Worm (Caenorhabditis elegans) whole organism, L3 larva: ENCODE measurements around the gene srh-171.

Source experiments
- R02D3.7 ChIP-seq: fragments of 150-350 bp; optimal IDR thresholded peaks from 2 replicates; lab custom pipeline; 2014; ENCODE audit warnings: missing biosample characterization, missing genetic modification characterization
- ZK546.5 ChIP-seq: sonication (generic microtip); optimal IDR thresholded peaks from 2 replicates; lab custom pipeline; 2017; ENCODE audit warnings: missing biosample characterization, missing genetic modification characterization
- aly-2 ChIP-seq: fragments of 150-350 bp; optimal IDR thresholded peaks from 2 replicates; lab custom pipeline; 2014; ENCODE audit warnings: missing biosample characterization, missing genetic modification characterization
- ama-1 ChIP-seq: fragments of 150-350 bp; optimal IDR thresholded peaks from 2 replicates; lab custom pipeline; 2018
- ceh-16 ChIP-seq: sonication (generic microtip); optimal IDR thresholded peaks from 2 replicates; lab custom pipeline; 2017; ENCODE audit warnings: missing biosample characterization, missing genetic modification characterization
- ceh-28 ChIP-seq: fragments of 150-350 bp; optimal IDR thresholded peaks from 2 replicates; lab custom pipeline; 2014; ENCODE audit warnings: missing biosample characterization, missing genetic modification reagents, missing genetic modification characterization
- ceh-82 ChIP-seq: fragments of 150-350 bp; optimal IDR thresholded peaks from 2 replicates; lab custom pipeline; 2014; ENCODE audit warnings: missing biosample characterization, missing genetic modification characterization
- ceh-9 ChIP-seq: sonication (generic microtip); optimal IDR thresholded peaks from 2 replicates; lab custom pipeline; 2018; ENCODE audit warnings: missing biosample characterization, missing genetic modification characterization
- daf-12 ChIP-seq: fragments of 150-350 bp; optimal IDR thresholded peaks from 2 replicates; lab custom pipeline; 2014; ENCODE audit warnings: missing biosample characterization, missing genetic modification reagents, missing genetic modification characterization
- egl-27 ChIP-seq: sonication (generic microtip); optimal IDR thresholded peaks from 4 replicates; lab custom pipeline; 2017; ENCODE audit warnings: missing biosample characterization, missing genetic modification reagents, missing genetic modification characterization
- egl-5 ChIP-seq: fragments of 150-350 bp; optimal IDR thresholded peaks from 2 replicates; lab custom pipeline; 2017; ENCODE audit warnings: missing biosample characterization, missing genetic modification reagents, missing genetic modification characterization, inconsistent platforms
- elt-1 ChIP-seq: fragments of 150-350 bp; optimal IDR thresholded peaks from 2 replicates; lab custom pipeline; 2014; ENCODE audit warnings: missing biosample characterization, missing genetic modification characterization
- elt-2 ChIP-seq: sonication (generic microtip); optimal IDR thresholded peaks from 2 replicates; lab custom pipeline; 2016; ENCODE audit warnings: missing genetic modification reagents, mild to moderate bottlenecking, missing genetic modification characterization, missing compliant biosample characterization
- elt-3 ChIP-seq, 3 experiments: fragments of 150-350 bp in 1 of 3; sonication (generic microtip) in 2 of 3; optimal IDR thresholded peaks; 2 replicates in 2 of 3; 4 replicates in 1 of 3; lab custom pipeline; 2014 to 2017; ENCODE audit warnings: missing biosample characterization in 3 of 3, missing genetic modification characterization in 3 of 3
- eor-1 ChIP-seq, 2 experiments: fragments of 150-350 bp; optimal IDR thresholded peaks; 2 replicates each; lab custom pipeline; 2014 to 2018; ENCODE audit warnings: missing biosample characterization in 2 of 2, missing genetic modification characterization in 2 of 2
- fkh-10 ChIP-seq: sonication (generic microtip); optimal IDR thresholded peaks from 2 replicates; lab custom pipeline; 2017; ENCODE audit warnings: missing biosample characterization, missing genetic modification reagents, missing genetic modification characterization
- fkh-2 ChIP-seq: fragments of 150-350 bp; optimal IDR thresholded peaks from 2 replicates; lab custom pipeline; 2014; ENCODE audit warnings: missing biosample characterization, missing genetic modification reagents, missing genetic modification characterization
- fos-1 ChIP-seq: fragments of 150-350 bp; optimal IDR thresholded peaks from 2 replicates; lab custom pipeline; 2014; ENCODE audit warnings: missing biosample characterization, missing genetic modification characterization
- hmg-11 ChIP-seq: sonication (generic microtip); optimal IDR thresholded peaks from 2 replicates; lab custom pipeline; 2016; ENCODE audit warnings: missing genetic modification characterization, missing compliant biosample characterization
- jun-1 ChIP-seq: fragments of 150-350 bp; optimal IDR thresholded peaks from 2 replicates; lab custom pipeline; 2014; ENCODE audit warnings: missing biosample characterization, missing genetic modification reagents, missing genetic modification characterization
- lin-15B ChIP-seq: fragments of 150-350 bp; optimal IDR thresholded peaks from 2 replicates; lab custom pipeline; 2014; ENCODE audit warnings: missing biosample characterization, missing genetic modification characterization
- lin-39 ChIP-seq: fragments of 150-350 bp; optimal IDR thresholded peaks from 2 replicates; lab custom pipeline; 2018; ENCODE audit warnings: missing biosample characterization, missing genetic modification reagents, missing genetic modification characterization
- lsy-12 ChIP-seq: sonication (generic microtip); optimal IDR thresholded peaks from 2 replicates; lab custom pipeline; 2016; ENCODE audit warnings: mild to moderate bottlenecking, missing genetic modification characterization, missing compliant biosample characterization
- mdl-1 ChIP-seq: fragments of 150-350 bp; optimal IDR thresholded peaks from 2 replicates; lab custom pipeline; 2014; ENCODE audit warnings: missing biosample characterization, missing genetic modification characterization
- mml-1 ChIP-seq: fragments of 150-350 bp; sonication (generic microtip); optimal IDR thresholded peaks from 3 replicates; lab custom pipeline; 2014; ENCODE audit warnings: missing biosample characterization, missing genetic modification characterization
- nfya-1 ChIP-seq: sonication (generic microtip); optimal IDR thresholded peaks from 2 replicates; lab custom pipeline; 2017; ENCODE audit warnings: missing genetic modification characterization, mild to moderate bottlenecking, missing compliant biosample characterization, antibody characterized with exemption, moderate library complexity; ENCODE audit not compliant: insufficient read depth
- nhr-11 ChIP-seq: fragments of 150-350 bp; optimal IDR thresholded peaks from 2 replicates; lab custom pipeline; 2014; ENCODE audit warnings: missing biosample characterization, missing genetic modification characterization
- nhr-12 ChIP-seq: fragments of 150-350 bp; optimal IDR thresholded peaks from 2 replicates; lab custom pipeline; 2014; ENCODE audit warnings: missing biosample characterization, missing genetic modification characterization
- nhr-23 ChIP-seq: fragments of 150-350 bp; optimal IDR thresholded peaks from 2 replicates; lab custom pipeline; 2014; ENCODE audit warnings: missing biosample characterization, missing genetic modification reagents, missing genetic modification characterization
- nhr-237 ChIP-seq: fragments of 150-350 bp; optimal IDR thresholded peaks from 2 replicates; lab custom pipeline; 2014; ENCODE audit warnings: missing biosample characterization, missing genetic modification characterization
- nhr-25 ChIP-seq: sonication (generic microtip); optimal IDR thresholded peaks from 2 replicates; lab custom pipeline; 2017; ENCODE audit warnings: missing biosample characterization, missing genetic modification characterization
- nhr-28 ChIP-seq: fragments of 150-350 bp; optimal IDR thresholded peaks from 2 replicates; lab custom pipeline; 2014; ENCODE audit warnings: missing biosample characterization, missing genetic modification characterization
- nhr-43 ChIP-seq: sonication (generic microtip); optimal IDR thresholded peaks from 2 replicates; lab custom pipeline; 2016; ENCODE audit warnings: mild to moderate bottlenecking, missing genetic modification characterization, missing compliant biosample characterization; ENCODE audit not compliant: poor library complexity, severe bottlenecking
- nhr-67 ChIP-seq: fragments of 150-350 bp; optimal IDR thresholded peaks from 2 replicates; lab custom pipeline; 2014; ENCODE audit warnings: missing biosample characterization, missing genetic modification characterization
- nhr-76 ChIP-seq: fragments of 150-350 bp; sonication (generic microtip); optimal IDR thresholded peaks from 5 replicates; lab custom pipeline; 2014; ENCODE audit warnings: missing biosample characterization, missing genetic modification characterization
- nhr-77 ChIP-seq: fragments of 150-350 bp; optimal IDR thresholded peaks from 2 replicates; lab custom pipeline; 2014; ENCODE audit warnings: missing biosample characterization, missing genetic modification characterization
- pha-4 ChIP-seq: fragments of 150-350 bp; optimal IDR thresholded peaks from 2 replicates; lab custom pipeline; 2014; ENCODE audit warnings: missing biosample characterization, missing genetic modification reagents, missing genetic modification characterization
- pqm-1 ChIP-seq: fragments of 150-350 bp; optimal IDR thresholded peaks from 2 replicates; lab custom pipeline; 2017; ENCODE audit warnings: missing biosample characterization, missing genetic modification characterization, inconsistent platforms
- sea-2 ChIP-seq: fragments of 150-350 bp; sonication (generic microtip); optimal IDR thresholded peaks from 4 replicates; lab custom pipeline; 2014; ENCODE audit warnings: missing biosample characterization, missing genetic modification reagents, missing genetic modification characterization
- skn-1 ChIP-seq: fragments of 150-350 bp; optimal IDR thresholded peaks from 2 replicates; lab custom pipeline; 2014; ENCODE audit warnings: missing biosample characterization, missing genetic modification characterization
- snpc-4 ChIP-seq: fragments of 150-350 bp; optimal IDR thresholded peaks from 2 replicates; lab custom pipeline; 2014; ENCODE audit warnings: missing biosample characterization, missing genetic modification characterization
- tbx-2 ChIP-seq: sonication (generic microtip); optimal IDR thresholded peaks from 2 replicates; lab custom pipeline; 2016; ENCODE audit warnings: mild to moderate bottlenecking, missing genetic modification characterization, missing compliant biosample characterization
- unc-39 ChIP-seq: sonication (generic microtip); optimal IDR thresholded peaks from 4 replicates; lab custom pipeline; 2017; ENCODE audit warnings: missing biosample characterization, missing genetic modification characterization
- unc-62 ChIP-seq: fragments of 150-350 bp; sonication (generic microtip); optimal IDR thresholded peaks from 4 replicates; lab custom pipeline; 2014; ENCODE audit warnings: missing biosample characterization, missing genetic modification reagents, missing genetic modification characterization
- zag-1 ChIP-seq: fragments of 150-350 bp; optimal IDR thresholded peaks from 2 replicates; lab custom pipeline; 2014; ENCODE audit warnings: missing biosample characterization, missing genetic modification characterization
- ztf-11 ChIP-seq: fragments of 150-350 bp; optimal IDR thresholded peaks from 2 replicates; lab custom pipeline; 2014; ENCODE audit warnings: missing biosample characterization, missing genetic modification characterization
- ztf-4 ChIP-seq: fragments of 150-350 bp; optimal IDR thresholded peaks from 2 replicates; lab custom pipeline; 2014; ENCODE audit warnings: missing biosample characterization, missing genetic modification characterization

Gene srh-171

ce11 chrV:20005724-20006132 lies 40.2 kb downstream of the srh-171 start:
- TF ChIP-seq nhr-76 (tag; lab: Kevin White, UChicago) (no peak), tbx-2 (tag; lab: Kevin White, UChicago) (peak; percentile 13), snpc-4 (tag; lab: Kevin White, UChicago) (peak; percentile 32), ceh-16 (tag; lab: Kevin White, UChicago) (no peak), unc-62 (GFP tag; lab: Kevin White, UChicago) (peak; percentile 48), mml-1 (tag; lab: Kevin White, UChicago) (no peak), skn-1 (tag; lab: Kevin White, UChicago) (no peak), ceh-9 (no peak), ama-1 (lab: Kevin White, UChicago) (peak; percentile 26), lin-15B (peak; percentile 7), ceh-82 (tag; lab: Kevin White, UChicago) (peak; percentile 17), ceh-28 (tag; lab: Kevin White, UChicago) (peak; percentile 90), jun-1 (tag; lab: Kevin White, UChicago) (peak; percentile 41), nhr-237 (tag; lab: Kevin White, UChicago) (no peak), pqm-1 (peak; percentile 7), egl-27 (tag; lab: Kevin White, UChicago) (no peak), elt-3 (tag; optimal IDR thresholded peaks at IDR 0.05; lab: Kevin White, UChicago) (no peak), ztf-4 (no peak), ztf-11 (no peak), lsy-12 (no peak), aly-2 (tag; lab: Kevin White, UChicago) (no peak), ZK546.5 (tag; lab: Kevin White, UChicago) (no peak), unc-39 (tag; lab: Kevin White, UChicago) (no peak), nfya-1 (peak; percentile 89), zag-1 (no peak), nhr-43 (tag; lab: Kevin White, UChicago) (no peak), hmg-11 (peak; percentile 93), daf-12 (tag; lab: Kevin White, UChicago) (no peak), elt-1 (tag; lab: Kevin White, UChicago) (no peak), elt-2 (tag; lab: Kevin White, UChicago) (peak; percentile 50), egl-5 (tag; lab: Kevin White, UChicago) (peak; percentile 36), pha-4 (tag; lab: Kevin White, UChicago) (peak; percentile 74), nhr-11 (tag; lab: Kevin White, UChicago) (no peak), lin-39 (tag; lab: Kevin White, UChicago) (peak; percentile 87), fos-1 (no peak), nhr-28 (no peak), fkh-2 (tag; lab: Kevin White, UChicago) (no peak), R02D3.7 (tag; lab: Kevin White, UChicago) (peak; percentile 37), nhr-12 (tag; lab: Kevin White, UChicago) (no peak), fkh-10 (GFP tag; lab: Kevin White, UChicago) (peak; percentile 68), mdl-1 (tag; lab: Kevin White, UChicago) (peak; percentile 65), nhr-25 (tag; lab: Kevin White, UChicago) (peak; percentile 34), eor-1 (tag; optimal IDR thresholded peaks at IDR 0.05; lab: Kevin White, UChicago) (no peak), nhr-77 (no peak), nhr-23 (peak; percentile 42), sea-2 (peak; percentile 30), nhr-67 (tag; lab: Kevin White, UChicago) (no peak)

- no peak for TF ChIP-seq sea-2
- no peak for TF ChIP-seq ama-1 (lab: Kevin White, UChicago)
- no peak for TF ChIP-seq lsy-12
- TF ChIP-seq egl-5 (tag; lab: Kevin White, UChicago): no peak
- no peak for TF ChIP-seq unc-39 (tag; lab: Kevin White, UChicago)
- TF ChIP-seq nhr-12 (tag; lab: Kevin White, UChicago): no peak
- TF ChIP-seq ceh-16 (tag; lab: Kevin White, UChicago): no peak
- no peak for TF ChIP-seq skn-1 (tag; lab: Kevin White, UChicago)
- no peak for TF ChIP-seq elt-1 (tag; lab: Kevin White, UChicago)
- no peak for TF ChIP-seq lin-39 (tag; lab: Kevin White, UChicago)
- no peak for TF ChIP-seq lin-15B
- TF ChIP-seq elt-3 (tag; optimal IDR thresholded peaks at IDR 0.05; lab: Kevin White, UChicago): no peak
- TF ChIP-seq nhr-237 (tag; lab: Kevin White, UChicago): no peak
- no peak for TF ChIP-seq ceh-9
- no peak for TF ChIP-seq daf-12 (tag; lab: Kevin White, UChicago)
- TF ChIP-seq pqm-1: no peak
- no peak for TF ChIP-seq nfya-1
- TF ChIP-seq jun-1 (tag; lab: Kevin White, UChicago): no peak
- no peak for TF ChIP-seq fos-1
Measured at ce11 chrV:20007470-20007869, 42.0 kb downstream of the srh-171 start, which contains the start of gene Y60A3A.23. TSS of gene Y60A3A.23 (plus strand) at chrV:20007770.
